Worm (Caenorhabditis elegans) whole organism, L2 larva: Measurements from ENCODE around the gene sax-3.

Experiments used
- C34F6.9 ChIP-seq: fragments of 150-350 bp; optimal IDR thresholded peaks from 2 replicates; lab custom pipeline; 2014; ENCODE audit warnings: missing biosample characterization, missing genetic modification characterization
- F13H6.1 ChIP-seq: sonication (generic microtip); optimal IDR thresholded peaks from 2 replicates; lab custom pipeline; 2016; ENCODE audit warnings: missing genetic modification characterization, missing compliant biosample characterization
- R02D3.7 ChIP-seq: fragments of 150-350 bp; optimal IDR thresholded peaks from 2 replicates; lab custom pipeline; 2014; ENCODE audit warnings: missing biosample characterization, missing genetic modification characterization
- ZK546.5 ChIP-seq: sonication (generic microtip); optimal IDR thresholded peaks from 2 replicates; lab custom pipeline; 2017; ENCODE audit warnings: missing biosample characterization, missing genetic modification characterization
- alr-1 ChIP-seq: fragments of 150-350 bp; optimal IDR thresholded peaks from 2 replicates; lab custom pipeline; 2014; ENCODE audit warnings: missing biosample characterization, missing genetic modification characterization
- ama-1 ChIP-seq: fragments of 150-350 bp; optimal IDR thresholded peaks from 2 replicates; lab custom pipeline; 2018; ENCODE audit warnings: inconsistent platforms
- blmp-1 ChIP-seq: sonication (generic microtip); optimal IDR thresholded peaks from 2 replicates; lab custom pipeline; 2017; ENCODE audit warnings: missing genetic modification characterization, mild to moderate bottlenecking, missing compliant biosample characterization, antibody characterized with exemption, moderate library complexity; ENCODE audit not compliant: insufficient read depth
- ceh-16 ChIP-seq: fragments of 150-350 bp; optimal IDR thresholded peaks from 2 replicates; lab custom pipeline; 2014; ENCODE audit warnings: missing biosample characterization, missing genetic modification characterization
- ceh-82 ChIP-seq: fragments of 150-350 bp; optimal IDR thresholded peaks from 2 replicates; lab custom pipeline; 2014; ENCODE audit warnings: missing biosample characterization, missing genetic modification characterization
- crh-2 ChIP-seq: sonication (generic microtip); optimal IDR thresholded peaks from 2 replicates; lab custom pipeline; 2017; ENCODE audit warnings: missing biosample characterization, missing genetic modification characterization
- dmd-4 ChIP-seq: sonication (generic microtip); optimal IDR thresholded peaks from 2 replicates; lab custom pipeline; 2017; ENCODE audit warnings: missing biosample characterization, missing genetic modification characterization
- elt-1 ChIP-seq: fragments of 150-350 bp; optimal IDR thresholded peaks from 2 replicates; lab custom pipeline; 2014; ENCODE audit warnings: missing biosample characterization, missing genetic modification characterization
- elt-3 ChIP-seq: sonication (generic microtip); optimal IDR thresholded peaks from 2 replicates; lab custom pipeline; 2017; ENCODE audit warnings: missing biosample characterization, missing genetic modification characterization
- fos-1 ChIP-seq: fragments of 150-350 bp; optimal IDR thresholded peaks from 2 replicates; lab custom pipeline; 2014; ENCODE audit warnings: missing biosample characterization, missing genetic modification characterization
- lin-11 ChIP-seq: fragments of 150-350 bp; sonication (generic microtip); optimal IDR thresholded peaks from 2 replicates; lab custom pipeline; 2014; ENCODE audit warnings: missing biosample characterization, missing genetic modification characterization, inconsistent platforms, mixed read lengths
- lin-13 ChIP-seq: fragments of 150-350 bp; optimal IDR thresholded peaks from 2 replicates; lab custom pipeline; 2014; ENCODE audit warnings: missing biosample characterization, missing genetic modification reagents, missing genetic modification characterization
- lsy-2 ChIP-seq, 2 experiments: fragments of 150-350 bp in 1 of 2; sonication (generic microtip) in 1 of 2; optimal IDR thresholded peaks; 2 replicates each; lab custom pipeline; 2014 to 2017; ENCODE audit warnings: missing biosample characterization in 2 of 2, missing genetic modification characterization in 2 of 2
- mab-5 ChIP-seq: fragments of 150-350 bp; optimal IDR thresholded peaks from 2 replicates; lab custom pipeline; 2014; ENCODE audit warnings: missing biosample characterization, missing genetic modification characterization
- mbf-1 ChIP-seq: sonication (generic microtip); optimal IDR thresholded peaks from 2 replicates; lab custom pipeline; 2017; ENCODE audit warnings: missing biosample characterization, missing genetic modification characterization
- nhr-12 ChIP-seq: fragments of 150-350 bp; optimal IDR thresholded peaks from 2 replicates; lab custom pipeline; 2014; ENCODE audit warnings: missing biosample characterization, missing genetic modification characterization
- nhr-129 ChIP-seq: fragments of 150-350 bp; optimal IDR thresholded peaks from 2 replicates; lab custom pipeline; 2014; ENCODE audit warnings: missing biosample characterization, missing genetic modification characterization
- nhr-21 ChIP-seq: fragments of 150-350 bp; optimal IDR thresholded peaks from 2 replicates; lab custom pipeline; 2014; ENCODE audit warnings: missing biosample characterization, missing genetic modification characterization
- nhr-237 ChIP-seq: fragments of 150-350 bp; optimal IDR thresholded peaks from 2 replicates; lab custom pipeline; 2014; ENCODE audit warnings: missing biosample characterization, missing genetic modification characterization
- nhr-25 ChIP-seq: fragments of 150-350 bp; sonication (generic microtip); optimal IDR thresholded peaks from 3 replicates; lab custom pipeline; 2014; ENCODE audit warnings: missing biosample characterization, missing genetic modification characterization
- nhr-6 ChIP-seq: fragments of 150-350 bp; optimal IDR thresholded peaks from 2 replicates; lab custom pipeline; 2014; ENCODE audit warnings: missing biosample characterization, missing genetic modification characterization
- peb-1 ChIP-seq: fragments of 150-350 bp; optimal IDR thresholded peaks from 2 replicates; lab custom pipeline; 2014; ENCODE audit warnings: missing biosample characterization, missing genetic modification characterization
- sem-4 ChIP-seq: fragments of 150-350 bp; optimal IDR thresholded peaks from 2 replicates; lab custom pipeline; 2014; ENCODE audit warnings: missing biosample characterization, missing genetic modification reagents, missing genetic modification characterization
- skn-1 ChIP-seq: sonication (generic microtip); optimal IDR thresholded peaks from 2 replicates; lab custom pipeline; 2017; ENCODE audit warnings: missing biosample characterization, missing genetic modification characterization
- sma-3 ChIP-seq: sonication (generic microtip); optimal IDR thresholded peaks from 2 replicates; lab custom pipeline; 2016; ENCODE audit warnings: missing genetic modification reagents, missing genetic modification characterization, missing compliant biosample characterization
- sma-9 ChIP-seq, 2 experiments: fragments of 150-350 bp in 1 of 2; sonication (generic microtip) in 1 of 2; optimal IDR thresholded peaks; 2 replicates each; lab custom pipeline; 2014 to 2016; ENCODE audit warnings: missing genetic modification characterization in 2 of 2, mild to moderate bottlenecking in 1 of 2, missing biosample characterization in 1 of 2, missing compliant biosample characterization in 1 of 2, missing genetic modification reagents in 1 of 2, moderate library complexity in 1 of 2
- snpc-4 ChIP-seq: fragments of 150-350 bp; optimal IDR thresholded peaks from 2 replicates; lab custom pipeline; 2014; ENCODE audit warnings: missing biosample characterization, missing genetic modification characterization
- unc-39 ChIP-seq: fragments of 150-350 bp; optimal IDR thresholded peaks from 2 replicates; lab custom pipeline; 2014; ENCODE audit warnings: missing biosample characterization, missing genetic modification characterization
- unc-55 ChIP-seq: fragments of 150-350 bp; sonication (generic microtip); optimal IDR thresholded peaks from 3 replicates; lab custom pipeline; 2014; ENCODE audit warnings: missing biosample characterization, missing genetic modification reagents, missing genetic modification characterization
- unc-62 ChIP-seq: fragments of 150-350 bp; optimal IDR thresholded peaks from 2 replicates; lab custom pipeline; 2014; ENCODE audit warnings: missing biosample characterization, missing genetic modification reagents, missing genetic modification characterization
- ztf-11 ChIP-seq: sonication (generic microtip); optimal IDR thresholded peaks from 2 replicates; lab custom pipeline; 2017; ENCODE audit warnings: missing biosample characterization, missing genetic modification characterization

The sax-3 gene

DNA sequence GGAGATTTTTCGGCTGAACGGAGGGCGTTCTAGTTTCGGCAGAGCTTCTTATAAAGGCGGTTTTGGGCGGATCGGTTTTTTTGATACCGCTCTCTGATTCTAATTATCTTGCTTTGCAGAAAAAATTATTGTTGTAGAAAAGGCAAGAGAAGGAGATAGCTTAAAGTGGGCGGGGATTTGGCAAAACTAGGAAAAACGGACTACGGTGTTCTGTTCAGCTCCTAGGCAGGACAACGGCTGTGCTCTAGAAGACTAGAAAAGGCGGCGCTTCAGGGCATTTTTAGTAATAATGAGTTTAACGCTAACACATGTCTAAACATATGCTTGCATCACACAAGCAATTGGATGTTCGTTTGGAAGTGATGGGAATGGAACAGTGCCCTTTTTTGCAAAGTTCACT lies 46.6 kb downstream of the sax-3 start, which contains the start of gene C04F6.7:
C04F6.7 (minus strand) TSS at position 101 of the 400 bp plus-strand sequence.
- TF ChIP-seq nhr-237 (no peak), sma-9 (GFP tag; optimal IDR thresholded peaks at IDR 0.05; lab: Kevin White, UChicago) (no peak), sma-9 (tag; optimal IDR thresholded peaks at IDR 0.05; lab: Kevin White, UChicago) (no peak), unc-39 (tag; lab: Kevin White, UChicago) (no peak), lsy-2 (tag; optimal IDR thresholded peaks at IDR 0.05; lab: Kevin White, UChicago) (no peak), sma-3 (GFP tag; lab: Kevin White, UChicago) (no peak), snpc-4 (tag; lab: Kevin White, UChicago) (no peak), unc-55 (GFP tag; lab: Kevin White, UChicago) (no peak)

DNA sequence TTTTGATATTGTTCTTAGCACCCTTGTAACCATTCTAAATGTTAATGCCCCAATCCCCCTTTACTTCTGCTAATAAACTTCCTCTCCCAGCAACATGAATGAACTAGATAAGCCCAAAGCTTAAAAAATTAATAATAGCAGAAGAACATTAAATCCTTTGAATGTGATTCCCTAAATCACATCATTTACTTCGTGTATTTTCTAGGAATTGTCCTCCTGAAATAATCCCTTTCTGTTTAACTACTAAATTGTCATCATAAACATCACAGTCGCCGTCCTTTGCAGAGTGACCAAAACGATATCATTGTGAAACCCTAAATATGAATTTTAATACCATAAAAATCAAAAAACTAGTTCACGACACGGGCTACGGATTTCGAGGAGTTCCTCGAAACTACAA lies 49.7 kb downstream of the sax-3 start:
- TF ChIP-seq skn-1 (no peak), dmd-4 (no peak), unc-62 (no peak), nhr-6 (tag; lab: Kevin White, UChicago) (no peak), elt-1 (no peak), C34F6.9 (no peak), R02D3.7 (tag; lab: Kevin White, UChicago) (no peak), peb-1 (no peak), mbf-1 (tag; lab: Kevin White, UChicago) (no peak), ceh-82 (tag; lab: Kevin White, UChicago) (no peak), elt-3 (tag; lab: Kevin White, UChicago) (no peak), ama-1 (lab: Kevin White, UChicago) (no peak), lsy-2 (tag; optimal IDR thresholded peaks at IDR 0.05; lab: Kevin White, UChicago) (no peak), sma-9 (GFP tag; optimal IDR thresholded peaks at IDR 0.05; lab: Kevin White, UChicago) (no peak), sma-9 (tag; optimal IDR thresholded peaks at IDR 0.05; lab: Kevin White, UChicago) (no peak), nhr-129 (no peak), nhr-237 (no peak), nhr-25 (no peak), ztf-11 (tag; lab: Kevin White, UChicago) (no peak)
- TF ChIP-seq, all 48 proteins: peak for 0

DNA sequence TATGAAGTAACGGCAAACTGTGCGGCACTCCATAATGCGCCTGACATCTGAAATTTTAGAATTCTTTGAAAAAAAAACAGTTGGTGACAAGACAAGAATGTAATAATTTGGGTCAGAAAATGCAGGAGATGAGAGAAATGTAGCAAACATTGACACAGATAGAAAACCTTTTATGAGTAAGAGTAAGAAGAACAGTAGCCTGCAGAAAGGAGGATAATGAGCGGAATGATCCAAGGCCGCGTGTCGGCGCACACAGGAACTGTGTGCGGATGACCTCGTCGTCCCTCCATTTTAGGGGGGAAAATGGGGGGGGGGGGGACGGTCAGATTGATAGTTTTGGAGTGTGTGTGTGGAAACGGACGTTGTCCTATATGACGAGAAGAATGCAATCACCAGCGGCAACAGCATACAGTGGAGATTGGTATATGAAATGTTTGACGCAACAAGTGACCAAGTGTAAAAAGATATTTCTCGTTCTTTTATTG lies 51.0 kb downstream of the sax-3 start, which contains the start of gene dhs-27:
dhs-27 (minus strand) TSS at position 51 of the 485 bp plus-strand sequence.
- TF ChIP-seq nhr-25 (peak; percentile 37), nhr-6 (tag; lab: Kevin White, UChicago) (no peak), lin-13 (no peak), crh-2 (tag; lab: Kevin White, UChicago) (no peak), nhr-21 (tag; lab: Kevin White, UChicago) (no peak)

DNA sequence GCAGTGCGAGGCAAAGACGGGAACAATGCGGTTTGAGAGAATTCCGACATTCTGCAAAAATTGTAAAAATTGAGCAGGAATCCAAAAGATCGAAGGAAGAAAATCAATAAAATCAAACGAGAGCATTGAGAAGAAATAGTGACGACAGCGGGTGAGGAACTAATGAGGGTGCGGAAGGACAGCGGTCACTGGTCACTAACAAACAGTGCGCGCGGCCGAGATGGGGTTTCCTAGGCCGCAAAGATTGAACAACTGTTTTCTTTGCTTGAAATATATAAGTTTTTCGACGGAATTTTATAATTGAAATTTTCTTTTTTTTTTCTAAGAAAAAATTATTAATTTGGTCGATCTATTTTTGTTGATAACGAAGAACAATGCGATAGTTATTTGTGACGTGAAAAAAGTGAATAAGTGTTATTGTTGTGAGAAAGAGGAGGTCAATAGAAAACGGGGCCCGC lies 54.1 kb downstream of the sax-3 start, which contains the start of gene unc-78:
unc-78 (minus strand) TSS at position 51 of the 458 bp plus-strand sequence.
- no peak for TF ChIP-seq unc-39 (tag; lab: Kevin White, UChicago)
- TF ChIP-seq sem-4 (tag; lab: Kevin White, UChicago) = no peak
- TF ChIP-seq nhr-6 (tag; lab: Kevin White, UChicago) = no peak
- TF ChIP-seq blmp-1 (tag; lab: Kevin White, UChicago) = no peak
- peak; percentile 29 for TF ChIP-seq F13H6.1
- TF ChIP-seq fos-1 (tag; lab: Kevin White, UChicago) = peak; percentile 33
- TF ChIP-seq, all 48 proteins: peak for 2

DNA sequence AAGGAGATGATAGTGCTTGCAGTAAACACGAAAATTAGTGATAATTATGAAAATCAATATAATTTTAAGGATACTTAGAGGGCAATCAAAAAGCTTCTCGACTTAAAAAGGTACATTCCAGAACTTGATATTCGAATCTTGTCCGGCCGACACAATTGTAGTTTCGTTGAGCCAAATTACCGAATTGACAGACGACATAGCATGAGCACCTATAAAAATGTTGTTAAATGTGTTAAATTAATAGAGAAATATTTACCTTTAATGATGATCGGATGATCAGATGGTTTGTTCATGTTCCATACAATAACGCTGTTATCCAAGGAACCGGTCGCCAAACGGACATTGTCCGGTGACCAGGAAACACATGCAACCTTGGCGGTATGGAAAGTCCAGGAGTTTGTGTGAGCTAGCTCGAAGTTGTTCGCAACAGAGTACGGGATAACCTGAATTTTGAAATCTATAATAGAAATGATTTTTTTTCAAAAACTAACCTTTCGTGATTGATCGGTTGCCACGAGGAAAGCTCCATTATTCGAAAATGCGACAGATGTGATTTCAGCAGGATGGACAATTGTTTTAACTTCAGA lies 56.9 kb downstream of the sax-3 start:
- TF ChIP-seq ceh-16 = no peak
- TF ChIP-seq ceh-82 (tag; lab: Kevin White, UChicago) = no peak
- TF ChIP-seq mab-5 (tag; lab: Kevin White, UChicago) = no peak
- TF ChIP-seq unc-55 (GFP tag; lab: Kevin White, UChicago) = no peak
- no peak for TF ChIP-seq ama-1 (lab: Kevin White, UChicago)
- TF ChIP-seq nhr-21 (tag; lab: Kevin White, UChicago) = no peak
- no peak for TF ChIP-seq ZK546.5 (tag; lab: Kevin White, UChicago)
- TF ChIP-seq ztf-11 (tag; lab: Kevin White, UChicago) = no peak
- no peak for TF ChIP-seq nhr-6 (tag; lab: Kevin White, UChicago)
- TF ChIP-seq lin-11 (tag; lab: Kevin White, UChicago) = no peak
- TF ChIP-seq nhr-12 = no peak
- TF ChIP-seq alr-1 = no peak
- no peak for TF ChIP-seq dmd-4
